Fruit fly (Drosophila melanogaster) whole organism, embryonic: ENCODE results near the gene CG12081.

Source experiments
- Atf6 ChIP-seq: fragments of 200-800 bp; sonication (Bioruptor generic); IDR thresholded peaks from 2 replicates; pipeline ENCODE4 v1.3.6; 2022; ENCODE audit warnings: missing biosample characterization, missing genetic modification characterization
- BtbVII ChIP-seq: fragments of 200-800 bp; sonication (Bioruptor generic); optimal IDR thresholded peaks from 3 replicates; lab custom pipeline; 2017; ENCODE audit warnings: missing biosample characterization, mild to moderate bottlenecking, missing genetic modification characterization
- CG10366 ChIP-seq: fragments of 200-800 bp; sonication (Bioruptor generic); IDR thresholded peaks from 2 replicates; pipeline ENCODE4 v1.3.6; 2022; ENCODE audit warnings: missing biosample characterization, missing genetic modification characterization
- CG11093 ChIP-seq: fragments of 200-800 bp; sonication (Bioruptor generic); IDR thresholded peaks from 3 replicates; pipeline ENCODE4 v1.3.6; 2022; ENCODE audit warnings: missing biosample characterization, missing genetic modification characterization
- CG11696 ChIP-seq: fragments of 200-800 bp; sonication (Bioruptor generic); IDR thresholded peaks from 2 replicates; pipeline ENCODE4 v1.3.6; 2022; ENCODE audit warnings: missing biosample characterization, missing genetic modification characterization
- CG11723 ChIP-seq: fragments of 200-800 bp; sonication (Bioruptor generic); optimal IDR thresholded peaks from 2 replicates; lab custom pipeline; 2017; ENCODE audit warnings: missing biosample characterization, mild to moderate bottlenecking, missing genetic modification characterization
- CG13624 ChIP-seq: fragments of 200-800 bp; sonication (Bioruptor generic); optimal IDR thresholded peaks from 2 replicates; lab custom pipeline; 2016; ENCODE audit warnings: missing biosample characterization, missing genetic modification characterization
- CG15696 ChIP-seq: fragments of 200-800 bp; sonication (Bioruptor generic); optimal IDR thresholded peaks from 2 replicates; lab custom pipeline; 2019; ENCODE audit warnings: missing biosample characterization, mild to moderate bottlenecking, missing genetic modification characterization, moderate library complexity
- CG1603 ChIP-seq: fragments of 200-800 bp; sonication (Bioruptor generic); optimal IDR thresholded peaks from 2 replicates; lab custom pipeline; 2019; ENCODE audit warnings: missing biosample characterization, mild to moderate bottlenecking, missing genetic modification characterization, moderate library complexity
- CG1832 ChIP-seq: fragments of 200-800 bp; sonication (Bioruptor generic); optimal IDR thresholded peaks from 2 replicates; lab custom pipeline; 2017; ENCODE audit warnings: missing biosample characterization, mild to moderate bottlenecking, missing genetic modification characterization, inconsistent platforms
- CG3163 ChIP-seq: fragments of 200-800 bp; sonication (Bioruptor generic); optimal IDR thresholded peaks from 3 replicates; lab custom pipeline; 2016; ENCODE audit warnings: missing biosample characterization, missing genetic modification characterization
- CG3407 ChIP-seq: fragments of 200-800 bp; sonication (Bioruptor generic); optimal IDR thresholded peaks from 2 replicates; lab custom pipeline; 2018; ENCODE audit warnings: missing biosample characterization, mild to moderate bottlenecking, missing genetic modification characterization
- CG4404 ChIP-seq: fragments of 200-800 bp; sonication (Bioruptor generic); IDR thresholded peaks from 2 replicates; pipeline ENCODE4 v1.3.6; 2022; ENCODE audit warnings: missing biosample characterization, missing genetic modification characterization
- CG4707 ChIP-seq: fragments of 200-800 bp; sonication (Bioruptor generic); optimal IDR thresholded peaks from 2 replicates; lab custom pipeline; 2018; ENCODE audit warnings: missing biosample characterization, mild to moderate bottlenecking, missing genetic modification characterization, moderate library complexity
- CG5245 ChIP-seq: fragments of 200-800 bp; sonication (Bioruptor generic); optimal IDR thresholded peaks from 3 replicates; lab custom pipeline; 2016; ENCODE audit warnings: missing biosample characterization, missing genetic modification characterization
- CG7745 ChIP-seq: fragments of 200-800 bp; sonication (Bioruptor generic); optimal IDR thresholded peaks from 2 replicates; lab custom pipeline; 2018; ENCODE audit warnings: missing biosample characterization, mild to moderate bottlenecking, missing genetic modification characterization, moderate library complexity
- CG7786 ChIP-seq: fragments of 200-800 bp; sonication (Bioruptor generic); optimal IDR thresholded peaks from 2 replicates; lab custom pipeline; 2016; ENCODE audit warnings: missing biosample characterization, missing genetic modification characterization
- CG7928 ChIP-seq: fragments of 200-800 bp; sonication (Bioruptor generic); optimal IDR thresholded peaks from 2 replicates; lab custom pipeline; 2017; ENCODE audit warnings: missing biosample characterization, mild to moderate bottlenecking, missing genetic modification characterization
- CG7963 ChIP-seq: fragments of 200-800 bp; sonication (Bioruptor generic); IDR thresholded peaks from 3 replicates; pipeline ENCODE4 v1.3.6; 2022; ENCODE audit warnings: missing biosample characterization, missing genetic modification characterization; ENCODE audit not compliant: partially characterized antibody
- CG7987 ChIP-seq: fragments of 200-800 bp; sonication (Bioruptor generic); optimal IDR thresholded peaks from 2 replicates; lab custom pipeline; 2018; ENCODE audit warnings: missing biosample characterization, mild to moderate bottlenecking, missing genetic modification characterization, moderate library complexity
- CG8388 ChIP-seq: fragments of 200-800 bp; sonication (Bioruptor generic); optimal IDR thresholded peaks from 2 replicates; lab custom pipeline; 2019; ENCODE audit warnings: missing biosample characterization, mild to moderate bottlenecking, missing genetic modification characterization, moderate library complexity
- CG9215 ChIP-seq: fragments of 200-800 bp; sonication (Bioruptor generic); IDR thresholded peaks from 2 replicates; pipeline ENCODE4 v1.3.6; 2022; ENCODE audit warnings: missing biosample characterization, missing genetic modification characterization
- CG9932 ChIP-seq: fragments of 200-800 bp; sonication (Bioruptor generic); IDR thresholded peaks from 2 replicates; pipeline ENCODE4 v1.3.6; 2022; ENCODE audit warnings: missing biosample characterization, missing genetic modification characterization
- CHES-1-like ChIP-seq: fragments of 200-800 bp; sonication (Bioruptor generic); optimal IDR thresholded peaks from 2 replicates; lab custom pipeline; 2016; ENCODE audit warnings: missing biosample characterization, missing genetic modification characterization
- Dbx ChIP-seq: fragments of 200-800 bp; sonication (Bioruptor generic); IDR thresholded peaks from 3 replicates; pipeline ENCODE4 v1.3.6; 2022; ENCODE audit warnings: missing biosample characterization, missing genetic modification characterization
- E2f1 ChIP-seq: fragments of 200-800 bp; sonication (Bioruptor generic); IDR thresholded peaks from 2 replicates; pipeline ENCODE4 v1.3.6; 2022; ENCODE audit warnings: missing biosample characterization, missing genetic modification characterization
- Gug ChIP-seq: fragments of 200-800 bp; sonication (Bioruptor generic); IDR thresholded peaks from 4 replicates; pipeline ENCODE4 v1.3.6; 2022; ENCODE audit warnings: missing biosample characterization, missing genetic modification characterization
- HLHmδ ChIP-seq: fragments of 200-800 bp; sonication (Bioruptor generic); optimal IDR thresholded peaks from 2 replicates; lab custom pipeline; 2018; ENCODE audit warnings: missing biosample characterization, mild to moderate bottlenecking, missing genetic modification characterization, moderate library complexity
- Hr39 ChIP-seq: fragments of >200 bp; optimal IDR thresholded peaks from 2 replicates; lab custom pipeline; 2017
- Hsf ChIP-seq: fragments of 200-800 bp; sonication (Bioruptor generic); optimal IDR thresholded peaks from 3 replicates; lab custom pipeline; 2016; ENCODE audit warnings: missing biosample characterization, missing genetic modification characterization
- Nf-YA ChIP-seq: fragments of 200-800 bp; sonication (Bioruptor generic); IDR thresholded peaks from 2 replicates; pipeline ENCODE4 v1.3.6; 2022; ENCODE audit warnings: missing biosample characterization, missing genetic modification characterization
- Sry-δ ChIP-seq: fragments of 200-800 bp; sonication (Bioruptor generic); optimal IDR thresholded peaks from 2 replicates; lab custom pipeline; 2016; ENCODE audit warnings: missing biosample characterization, missing genetic modification characterization
- ato ChIP-seq: fragments of 200-800 bp; sonication (Bioruptor generic); IDR thresholded peaks from 2 replicates; pipeline ENCODE4 v1.3.6; 2022; ENCODE audit warnings: missing biosample characterization, missing genetic modification characterization; ENCODE audit not compliant: partially characterized antibody
- bsh ChIP-seq, 2 experiments: fragments of 200-800 bp; sonication (Bioruptor generic); optimal IDR thresholded peaks; 2 replicates each; lab custom pipeline; 2017 to 2018; ENCODE audit warnings: mild to moderate bottlenecking in 2 of 2, missing biosample characterization in 2 of 2, missing genetic modification characterization in 2 of 2, moderate library complexity in 1 of 2
- cas ChIP-seq: fragments of 200-800 bp; sonication (Bioruptor generic); IDR thresholded peaks from 2 replicates; pipeline ENCODE4 v1.3.6; 2022; ENCODE audit warnings: missing biosample characterization, missing genetic modification characterization
- cwo ChIP-seq: fragments of 200-800 bp; sonication (Bioruptor generic); optimal IDR thresholded peaks from 3 replicates; lab custom pipeline; 2017; ENCODE audit warnings: missing biosample characterization, missing genetic modification characterization, mild to moderate bottlenecking, moderate library complexity, missing genetic modification reagents
- dm ChIP-seq: fragments of 200-800 bp; sonication (Bioruptor generic); optimal IDR thresholded peaks from 3 replicates; lab custom pipeline; 2016; ENCODE audit warnings: missing biosample characterization, missing genetic modification characterization
- dysf ChIP-seq: fragments of 200-800 bp; sonication (Bioruptor generic); IDR thresholded peaks from 3 replicates; pipeline ENCODE4 v1.3.6; 2022; ENCODE audit warnings: missing biosample characterization, missing genetic modification characterization
- grau ChIP-seq: fragments of 200-800 bp; optimal IDR thresholded peaks from 3 replicates; lab custom pipeline; 2019; ENCODE audit warnings: missing biosample characterization, mild to moderate bottlenecking, missing genetic modification characterization, moderate library complexity
- hkb ChIP-seq, 2 experiments: fragments of 200-800 bp in 1 of 2; fragments of >200 bp in 1 of 2; sonication (Bioruptor generic) in 1 of 2; IDR thresholded peaks in 1 of 2; optimal IDR thresholded peaks in 1 of 2; 2 replicates each; pipeline versions ENCODE4 v1.3.6 to Lab custom; 2017 to 2022; ENCODE audit warnings: missing biosample characterization in 1 of 2, missing genetic modification characterization in 1 of 2
- kni ChIP-seq: fragments of 200-800 bp; sonication (Bioruptor generic); optimal IDR thresholded peaks from 3 replicates; lab custom pipeline; 2017; ENCODE audit warnings: mild to moderate bottlenecking, missing biosample characterization, missing genetic modification reagents, missing genetic modification characterization
- org-1 ChIP-seq: fragments of 200-800 bp; sonication (Bioruptor generic); optimal IDR thresholded peaks from 2 replicates; lab custom pipeline; 2017; ENCODE audit warnings: missing biosample characterization, missing genetic modification characterization
- pum ChIP-seq: fragments of 200-800 bp; sonication (Bioruptor generic); optimal IDR thresholded peaks from 2 replicates; lab custom pipeline; 2016; ENCODE audit warnings: missing biosample characterization, missing genetic modification characterization
- shn ChIP-seq: fragments of 200-800 bp; sonication (Bioruptor generic); optimal IDR thresholded peaks from 3 replicates; lab custom pipeline; 2016; ENCODE audit warnings: missing biosample characterization, missing genetic modification characterization
- sim ChIP-seq: fragments of 200-800 bp; sonication (Bioruptor generic); IDR thresholded peaks from 2 replicates; pipeline ENCODE4 v1.3.6; 2022; ENCODE audit warnings: missing biosample characterization, missing genetic modification characterization
- stc ChIP-seq: fragments of 200-800 bp; sonication (Bioruptor generic); IDR thresholded peaks from 2 replicates; pipeline ENCODE4 v1.3.6; 2022; ENCODE audit warnings: missing biosample characterization, missing genetic modification characterization
- sug ChIP-seq: fragments of 200-800 bp; optimal IDR thresholded peaks from 2 replicates; lab custom pipeline; 2019; ENCODE audit warnings: missing biosample characterization, mild to moderate bottlenecking, missing genetic modification characterization, moderate library complexity
- tap ChIP-seq: fragments of 200-800 bp; optimal IDR thresholded peaks from 3 replicates; lab custom pipeline; 2019; ENCODE audit warnings: missing biosample characterization, mild to moderate bottlenecking, missing genetic modification characterization, moderate library complexity
- ttk ChIP-seq: fragments of 200-800 bp; sonication (Bioruptor generic); IDR thresholded peaks from 2 replicates; pipeline ENCODE4 v2.1.2; 2022; ENCODE audit warnings: missing biosample characterization, missing genetic modification characterization
- twi ChIP-seq: fragments of 200-800 bp; optimal IDR thresholded peaks from 2 replicates; lab custom pipeline; 2019; ENCODE audit warnings: missing biosample characterization, mild to moderate bottlenecking, missing genetic modification characterization, moderate library complexity
- zen ChIP-seq: fragments of 200-800 bp; sonication (Bioruptor generic); optimal IDR thresholded peaks from 3 replicates; lab custom pipeline; 2018; ENCODE audit warnings: missing biosample characterization, mild to moderate bottlenecking, missing genetic modification characterization, moderate library complexity
- zfh2 ChIP-seq: fragments of 200-800 bp; sonication (Bioruptor generic); optimal IDR thresholded peaks from 2 replicates; lab custom pipeline; 2016; ENCODE audit warnings: missing biosample characterization, missing genetic modification characterization

The CG12081 gene

DNA sequence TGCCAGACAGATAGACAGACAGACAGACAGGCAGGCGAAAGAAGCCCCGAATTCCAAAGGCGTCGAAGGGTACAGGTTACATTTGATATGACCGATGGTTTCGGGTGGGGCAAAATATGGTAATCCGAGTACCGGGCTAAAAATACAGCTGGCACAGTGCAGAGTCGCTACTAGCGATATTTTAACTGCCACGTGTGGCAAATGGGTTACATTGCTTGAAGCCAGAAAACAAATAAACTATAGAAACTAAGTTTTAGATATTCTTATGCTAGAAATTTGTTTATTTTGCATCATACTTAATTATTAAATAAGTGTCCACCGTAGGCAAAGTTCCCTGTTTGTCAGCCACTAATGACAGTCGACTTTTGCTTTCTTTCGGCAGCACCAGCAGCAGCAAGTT is 5.5 kb upstream of the CG12081 start (continued):
- TF ChIP-seq cwo (GFP tag; lab: Kevin White, UChicago) (no peak), CG5245 (GFP tag; lab: Kevin White, UChicago) (no peak), CG4404 (no peak), grau (tag; lab: Kevin White, UChicago) (peak; percentile 81), Sry-δ (GFP tag; lab: Kevin White, UChicago) (no peak), CG15696 (no peak), CG7928 (GFP tag; lab: Kevin White, UChicago) (no peak), CG1603 (tag; lab: Kevin White, UChicago) (peak; percentile 6), BtbVII (GFP tag; lab: Kevin White, UChicago) (no peak), ato (GFP tag; lab: Robert Waterston, UW) (no peak), CHES-1-like (GFP tag; lab: Kevin White, UChicago) (no peak), CG3163 (GFP tag; lab: Kevin White, UChicago) (no peak), stc (0 out of 2 replicates have a peak, but pooled peaks have one; percentile 21), CG9932 (peak; percentile 29; the same call in 1 of the 2 replicates), cas (no peak), sug (no peak), CG7987 (no peak), tap (tag; lab: Kevin White, UChicago) (no peak), CG8388 (no peak), Hsf (GFP tag; lab: Kevin White, UChicago) (no peak), CG7745 (tag; lab: Kevin White, UChicago) (no peak), CG3407 (no peak), pum (GFP tag; lab: Kevin White, UChicago) (no peak), CG9215 (GFP tag; lab: Robert Waterston, UW) (peak; percentile 36; the same call in 1 of the 2 replicates), HLHmδ (GFP tag; lab: Kevin White, UChicago) (no peak), CG10366 (no peak), hkb (optimal IDR thresholded peaks at IDR 0.05; lab: Kevin White, UChicago) (no peak), hkb (GFP tag; IDR thresholded peaks at IDR 0.05; lab: Robert Waterston, UW) (no peak; the same call in 1 of the 2 replicates), dysf (peak; percentile 60; the same call in 2 of the 3 replicates), Atf6 (GFP tag; lab: Robert Waterston, UW) (no peak), bsh (GFP tag; optimal IDR thresholded peaks at IDR 0.05; lab: Kevin White, UChicago) (no peak), CG1832 (GFP tag; lab: Kevin White, UChicago) (no peak), CG11093 (GFP tag; lab: Robert Waterston, UW) (no peak), Hr39 (no peak), CG7786 (no peak), E2f1 (GFP tag; lab: Robert Waterston, UW) (no peak), kni (no peak), Gug (no peak), sim (GFP tag; lab: Robert Waterston, UW) (no peak), org-1 (GFP tag; lab: Kevin White, UChicago) (no peak), CG13624 (GFP tag; lab: Kevin White, UChicago) (peak; percentile 1), zfh2 (peak; percentile 27), zen (tag; lab: Kevin White, UChicago) (no peak), CG4707 (GFP tag; lab: Kevin White, UChicago) (no peak), dm (no peak), CG7963 (no peak), CG11696 (GFP tag; lab: Robert Waterston, UW) (no peak), Dbx (GFP tag; lab: Robert Waterston, UW) (no peak), ttk (GFP tag; lab: Robert Waterston, UW) (no peak), Nf-YA (no peak), twi (tag; lab: Kevin White, UChicago) (no peak), CG11723 (no peak), shn (GFP tag; lab: Kevin White, UChicago) (no peak)
